Fruit fly (Drosophila melanogaster) whole organism, embryonic: ENCODE results near the gene UQCR-C1.

Experiments used
- Atf6 ChIP-seq: fragments of 200-800 bp; sonication (Bioruptor generic); IDR thresholded peaks from 2 replicates; pipeline ENCODE4 v1.3.6; 2022; ENCODE audit warnings: missing biosample characterization, missing genetic modification characterization
- Awh ChIP-seq: fragments of 200-800 bp; sonication (Bioruptor generic); IDR thresholded peaks from 2 replicates; pipeline ENCODE4, ENCODE4 v1.3.6; 2022; ENCODE audit warnings: missing biosample characterization, missing genetic modification characterization
- Bdp1 ChIP-seq: fragments of 200-800 bp; sonication (Bioruptor generic); optimal IDR thresholded peaks from 3 replicates; lab custom pipeline; 2016; ENCODE audit warnings: missing biosample characterization, missing genetic modification characterization
- Blimp-1 ChIP-seq: fragments of 200-800 bp; sonication (Bioruptor generic); optimal IDR thresholded peaks from 3 replicates; lab custom pipeline; 2018; ENCODE audit warnings: missing biosample characterization, missing genetic modification characterization, mild to moderate bottlenecking, moderate library complexity, missing genetic modification reagents
- CG10267 ChIP-seq: fragments of 200-800 bp; sonication (Bioruptor generic); optimal IDR thresholded peaks from 2 replicates; lab custom pipeline; 2018; ENCODE audit warnings: missing biosample characterization, mild to moderate bottlenecking, missing genetic modification characterization, moderate library complexity
- CG10274 ChIP-seq: fragments of 200-800 bp; sonication (Bioruptor generic); optimal IDR thresholded peaks from 3 replicates; lab custom pipeline; 2017; ENCODE audit warnings: missing biosample characterization, mild to moderate bottlenecking, missing genetic modification characterization
- CG10543 ChIP-seq: fragments of 200-800 bp; sonication (Bioruptor generic); optimal IDR thresholded peaks from 3 replicates; lab custom pipeline; 2017; ENCODE audit warnings: missing biosample characterization, mild to moderate bottlenecking, missing genetic modification characterization, moderate library complexity
- CG10959 ChIP-seq: fragments of 200-800 bp; sonication (Bioruptor generic); IDR thresholded peaks from 2 replicates; pipeline ENCODE4 v1.3.6; 2022; ENCODE audit warnings: missing biosample characterization, missing genetic modification characterization
- CG11093 ChIP-seq: fragments of 200-800 bp; sonication (Bioruptor generic); IDR thresholded peaks from 3 replicates; pipeline ENCODE4 v1.3.6; 2022; ENCODE audit warnings: missing biosample characterization, missing genetic modification characterization
- CG11247 ChIP-seq: fragments of 200-800 bp; sonication (Bioruptor generic); IDR thresholded peaks from 2 replicates; pipeline ENCODE4 v1.3.6; 2022; ENCODE audit warnings: missing biosample characterization, missing genetic modification characterization
- CG11398 ChIP-seq: fragments of 200-800 bp; sonication (Bioruptor generic); optimal IDR thresholded peaks from 2 replicates; lab custom pipeline; 2016; ENCODE audit warnings: missing biosample characterization, missing genetic modification characterization
- CG12155 ChIP-seq: fragments of 200-800 bp; sonication (Bioruptor generic); optimal IDR thresholded peaks from 3 replicates; lab custom pipeline; 2016; ENCODE audit warnings: missing biosample characterization, missing genetic modification characterization
- CG12236 ChIP-seq: fragments of 200-800 bp; sonication (Bioruptor generic); optimal IDR thresholded peaks from 2 replicates; lab custom pipeline; 2016; ENCODE audit warnings: missing biosample characterization, missing genetic modification characterization
- CG1233 ChIP-seq: fragments of 200-800 bp; sonication (Bioruptor generic); optimal IDR thresholded peaks from 4 replicates; lab custom pipeline; 2018; ENCODE audit warnings: missing biosample characterization, mild to moderate bottlenecking, missing genetic modification characterization
- CG12659 ChIP-seq: fragments of 200-800 bp; sonication (Bioruptor generic); optimal IDR thresholded peaks from 3 replicates; lab custom pipeline; 2017; ENCODE audit warnings: mild to moderate bottlenecking, missing biosample characterization, missing genetic modification reagents, missing genetic modification characterization
- CG14667 ChIP-seq: fragments of 200-800 bp; sonication (Bioruptor generic); IDR thresholded peaks from 2 replicates; pipeline ENCODE4 v1.3.6; 2022; ENCODE audit warnings: missing biosample characterization, missing genetic modification characterization
- CG15514 ChIP-seq: fragments of 200-800 bp; sonication (Bioruptor generic); optimal IDR thresholded peaks from 3 replicates; lab custom pipeline; 2017; ENCODE audit warnings: missing biosample characterization, missing genetic modification characterization, mild to moderate bottlenecking, moderate library complexity, missing genetic modification reagents
- CG16815 ChIP-seq: fragments of 200-800 bp; sonication (Bioruptor generic); optimal IDR thresholded peaks from 3 replicates; lab custom pipeline; 2017; ENCODE audit warnings: missing biosample characterization, mild to moderate bottlenecking, missing genetic modification characterization
- CG17361 ChIP-seq: fragments of 200-800 bp; sonication (Bioruptor generic); IDR thresholded peaks from 3 replicates; pipeline ENCODE4 v1.3.6; 2022; ENCODE audit warnings: missing biosample characterization, missing genetic modification characterization
- CG1792 ChIP-seq: fragments of 200-800 bp; sonication (Bioruptor generic); optimal IDR thresholded peaks from 2 replicates; lab custom pipeline; 2016; ENCODE audit warnings: missing biosample characterization, missing genetic modification characterization
- CG2199 ChIP-seq: fragments of 200-800 bp; sonication (Bioruptor generic); IDR thresholded peaks from 3 replicates; pipeline ENCODE4 v1.3.6; 2022; ENCODE audit warnings: missing biosample characterization, missing genetic modification characterization
- CG31388 ChIP-seq: fragments of 200-800 bp; sonication (Bioruptor generic); optimal IDR thresholded peaks from 2 replicates; lab custom pipeline; 2016; ENCODE audit warnings: missing biosample characterization, missing genetic modification characterization
- CG5180 ChIP-seq: fragments of 200-800 bp; sonication (Bioruptor generic); optimal IDR thresholded peaks from 3 replicates; lab custom pipeline; 2017; ENCODE audit warnings: missing biosample characterization, missing genetic modification characterization, mild to moderate bottlenecking, moderate library complexity, missing genetic modification reagents
- CG8290 ChIP-seq, 3 experiments: fragments of 200-800 bp; sonication (Bioruptor generic); optimal IDR thresholded peaks; 2 replicates each; lab custom pipeline; 2016 to 2019; ENCODE audit warnings: missing biosample characterization in 3 of 3, missing genetic modification characterization in 3 of 3, mild to moderate bottlenecking in 2 of 3, moderate library complexity in 1 of 3
- Chrac-16 ChIP-seq: fragments of 200-800 bp; sonication (Bioruptor generic); optimal IDR thresholded peaks from 3 replicates; lab custom pipeline; 2016; ENCODE audit warnings: missing biosample characterization, missing genetic modification characterization
- D19A ChIP-seq: fragments of 200-800 bp; optimal IDR thresholded peaks from 3 replicates; lab custom pipeline; 2019; ENCODE audit warnings: missing biosample characterization, mild to moderate bottlenecking, missing genetic modification characterization, moderate library complexity
- Dek ChIP-seq: fragments of 200-800 bp; sonication (Bioruptor generic); optimal IDR thresholded peaks from 3 replicates; lab custom pipeline; 2019; ENCODE audit warnings: missing biosample characterization, mild to moderate bottlenecking, missing genetic modification characterization, moderate library complexity
- Dip2 ChIP-seq: fragments of 200-800 bp; sonication (Bioruptor generic); IDR thresholded peaks from 2 replicates; pipeline ENCODE4 v1.3.6; 2022; ENCODE audit warnings: missing biosample characterization, missing genetic modification characterization
- Fer3 ChIP-seq: fragments of 200-800 bp; sonication (Bioruptor generic); optimal IDR thresholded peaks from 2 replicates; lab custom pipeline; 2018; ENCODE audit warnings: missing biosample characterization, mild to moderate bottlenecking, missing genetic modification characterization, moderate library complexity
- Myb ChIP-seq: fragments of 200-800 bp; sonication (Bioruptor generic); optimal IDR thresholded peaks from 2 replicates; lab custom pipeline; 2016; ENCODE audit warnings: missing biosample characterization, missing genetic modification characterization
- NfI ChIP-seq: fragments of 200-800 bp; sonication (Bioruptor generic); optimal IDR thresholded peaks from 3 replicates; lab custom pipeline; 2018; ENCODE audit warnings: missing biosample characterization, mild to moderate bottlenecking, missing genetic modification characterization, moderate library complexity
- Oli ChIP-seq: fragments of 200-800 bp; sonication (Bioruptor generic); optimal IDR thresholded peaks from 2 replicates; lab custom pipeline; 2018; ENCODE audit warnings: missing biosample characterization, mild to moderate bottlenecking, missing genetic modification characterization, moderate library complexity
- Poxn ChIP-seq: fragments of 200-800 bp; sonication (Bioruptor generic); IDR thresholded peaks from 2 replicates; pipeline ENCODE4 v1.3.6; 2022; ENCODE audit warnings: missing biosample characterization, missing genetic modification characterization
- Xrp1 ChIP-seq: fragments of 200-800 bp; sonication (Bioruptor generic); IDR thresholded peaks from 2 replicates; pipeline ENCODE4 v1.3.6; 2022; ENCODE audit warnings: missing biosample characterization, missing genetic modification characterization
- YL-1 ChIP-seq: fragments of 200-800 bp; sonication (Bioruptor generic); optimal IDR thresholded peaks from 3 replicates; lab custom pipeline; 2017; ENCODE audit warnings: missing biosample characterization, mild to moderate bottlenecking, missing genetic modification characterization
- ab ChIP-seq: fragments of 200-800 bp; sonication (Bioruptor generic); optimal IDR thresholded peaks from 2 replicates; lab custom pipeline; 2016; ENCODE audit warnings: missing biosample characterization, missing genetic modification characterization
- bsh ChIP-seq, 2 experiments: fragments of 200-800 bp; sonication (Bioruptor generic); optimal IDR thresholded peaks; 2 replicates each; lab custom pipeline; 2017 to 2018; ENCODE audit warnings: mild to moderate bottlenecking in 2 of 2, missing biosample characterization in 2 of 2, missing genetic modification characterization in 2 of 2, moderate library complexity in 1 of 2
- cas ChIP-seq: fragments of 200-800 bp; sonication (Bioruptor generic); IDR thresholded peaks from 2 replicates; pipeline ENCODE4 v1.3.6; 2022; ENCODE audit warnings: missing biosample characterization, missing genetic modification characterization
- caup ChIP-seq: fragments of 200-800 bp; sonication (Bioruptor generic); optimal IDR thresholded peaks from 3 replicates; lab custom pipeline; 2017; ENCODE audit warnings: missing biosample characterization, mild to moderate bottlenecking, missing genetic modification characterization, moderate library complexity; ENCODE audit not compliant: severe bottlenecking
- crol ChIP-seq: fragments of 200-800 bp; sonication (Bioruptor generic); IDR thresholded peaks from 2 replicates; pipeline ENCODE4 v1.3.6; 2022; ENCODE audit warnings: missing biosample characterization, missing genetic modification characterization
- dpn ChIP-seq, 2 experiments: fragments of 200-800 bp; sonication (Bioruptor generic); optimal IDR thresholded peaks; 3 replicates each; lab custom pipeline; 2016; ENCODE audit warnings: missing biosample characterization in 2 of 2, missing genetic modification characterization in 2 of 2
- fd64A ChIP-seq: fragments of 200-800 bp; sonication (Bioruptor generic); optimal IDR thresholded peaks from 3 replicates; lab custom pipeline; 2018; ENCODE audit warnings: missing biosample characterization, mild to moderate bottlenecking, missing genetic modification characterization
- gem ChIP-seq: fragments of 200-800 bp; sonication (Bioruptor generic); optimal IDR thresholded peaks from 2 replicates; lab custom pipeline; 2019; ENCODE audit warnings: missing biosample characterization, mild to moderate bottlenecking, missing genetic modification characterization, moderate library complexity
- ham ChIP-seq: fragments of 200-800 bp; sonication (Bioruptor generic); IDR thresholded peaks from 2 replicates; pipeline ENCODE4 v1.3.6; 2022; ENCODE audit warnings: missing biosample characterization, missing genetic modification characterization
- kah ChIP-seq: fragments of 200-800 bp; sonication (Bioruptor generic); optimal IDR thresholded peaks from 2 replicates; lab custom pipeline; 2018; ENCODE audit warnings: missing biosample characterization, mild to moderate bottlenecking, missing genetic modification characterization
- lola ChIP-seq, 3 experiments: fragments of >200 bp in 2 of 3; fragments of 200-800 bp in 1 of 3; sonication (Bioruptor generic) in 1 of 3; optimal IDR thresholded peaks; 2 replicates each; lab custom pipeline; 2017 to 2019; ENCODE audit warnings: missing biosample characterization in 3 of 3, missing genetic modification characterization in 3 of 3, mild to moderate bottlenecking in 1 of 3, moderate library complexity in 1 of 3
- nom ChIP-seq: fragments of 200-800 bp; sonication (Bioruptor generic); optimal IDR thresholded peaks from 2 replicates; lab custom pipeline; 2017; ENCODE audit warnings: missing biosample characterization, missing genetic modification characterization, mild to moderate bottlenecking, moderate library complexity, missing genetic modification reagents
- shn ChIP-seq: fragments of 200-800 bp; sonication (Bioruptor generic); optimal IDR thresholded peaks from 3 replicates; lab custom pipeline; 2016; ENCODE audit warnings: missing biosample characterization, missing genetic modification characterization
- sima ChIP-seq: fragments of 200-800 bp; sonication (Bioruptor generic); optimal IDR thresholded peaks from 2 replicates; lab custom pipeline; 2016; ENCODE audit warnings: missing biosample characterization, missing genetic modification characterization
- wor ChIP-seq: fragments of 200-800 bp; sonication (Bioruptor generic); IDR thresholded peaks from 2 replicates; pipeline ENCODE4 v1.3.6; 2022; ENCODE audit warnings: missing biosample characterization, missing genetic modification characterization

UQCR-C1 gene

DNA sequence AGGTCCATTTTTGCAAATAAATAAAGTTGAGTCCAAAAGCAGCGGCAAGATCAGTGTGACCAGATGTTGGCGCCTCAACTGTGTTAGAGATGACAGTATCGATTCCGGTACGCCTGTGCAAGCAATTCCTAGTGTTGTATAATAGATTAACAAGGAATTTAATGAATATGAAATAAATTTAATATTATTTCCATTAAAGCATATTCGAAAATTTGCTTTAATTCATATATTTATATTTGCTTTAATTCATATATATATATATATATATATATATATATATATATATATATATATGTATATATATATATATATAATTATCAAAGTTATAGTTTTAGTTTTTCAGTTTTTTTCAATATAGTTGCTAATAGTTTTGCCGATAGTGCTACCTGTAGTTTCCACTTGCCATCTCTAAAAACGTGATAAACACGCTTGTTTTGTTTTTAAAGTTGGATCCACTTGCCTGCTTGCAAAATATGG is 8.3 kb downstream of the UQCR-C1 start, which contains the start of the genes Nup93-2 and CG3817 (continued):
- no peak for TF ChIP-seq CG12236 (GFP tag; lab: Kevin White, UChicago)
- no peak for TF ChIP-seq kah (GFP tag; lab: Kevin White, UChicago)
- no peak for TF ChIP-seq CG10543 (GFP tag; lab: Kevin White, UChicago)
- peak; percentile 89 for TF ChIP-seq gem
- TF ChIP-seq dpn (GFP tag; optimal IDR thresholded peaks at IDR 0.05; lab: Kevin White, UChicago): peak; percentile 47 to 68
- no peak for TF ChIP-seq crol (GFP tag; lab: Robert Waterston, UW)
- peak; percentile 64; the same call in 1 of the 3 replicates for TF ChIP-seq CG11093 (GFP tag; lab: Robert Waterston, UW)
- TF ChIP-seq Bdp1 (GFP tag; lab: Kevin White, UChicago): no peak
- TF ChIP-seq CG17361 (GFP tag; lab: Robert Waterston, UW): peak; percentile 89
- TF ChIP-seq CG16815 (GFP tag; lab: Kevin White, UChicago): peak; percentile 20
- TF ChIP-seq wor: no peak
- TF ChIP-seq lola (GFP tag; optimal IDR thresholded peaks at IDR 0.05; lab: Kevin White, UChicago): no peak
- no peak for TF ChIP-seq CG14667 (GFP tag; lab: Robert Waterston, UW)
- no peak for TF ChIP-seq CG10959 (GFP tag; lab: Robert Waterston, UW)
- no peak for TF ChIP-seq Dip2
- TF ChIP-seq Myb (GFP tag; lab: Kevin White, UChicago): no peak
- TF ChIP-seq CG31388: no peak
- TF ChIP-seq CG10274 (GFP tag; lab: Kevin White, UChicago): no peak
- peak; percentile 16 for TF ChIP-seq Chrac-16 (GFP tag; lab: Kevin White, UChicago)
- no peak for TF ChIP-seq D19A
- TF ChIP-seq cas (GFP tag; lab: Robert Waterston, UW): peak; percentile 54; the same call in 1 of the 2 replicates
- no peak for TF ChIP-seq CG1792 (GFP tag; lab: Kevin White, UChicago)
- TF ChIP-seq shn: no peak
- peak; percentile 21 for TF ChIP-seq Blimp-1
- no peak for TF ChIP-seq ham (GFP tag; lab: Robert Waterston, UW)
- TF ChIP-seq bsh (GFP tag; optimal IDR thresholded peaks at IDR 0.05; lab: Kevin White, UChicago): peak in 1 of 2 experiments; percentile 43
- TF ChIP-seq CG12155 (GFP tag; lab: Kevin White, UChicago): no peak
- TF ChIP-seq CG8290 (GFP tag; optimal IDR thresholded peaks at IDR 0.05; lab: Kevin White, UChicago): peak; percentile 88
- peak in 1 of 2 experiments; percentile 49 for TF ChIP-seq CG8290 (tag; optimal IDR thresholded peaks at IDR 0.05; lab: Kevin White, UChicago)
- peak; percentile 36 for TF ChIP-seq CG12659 (GFP tag; lab: Kevin White, UChicago)
- TF ChIP-seq CG11398 (GFP tag; lab: Kevin White, UChicago): no peak
- TF ChIP-seq Awh: no peak
- TF ChIP-seq caup (GFP tag; lab: Kevin White, UChicago): peak; percentile 40
- TF ChIP-seq ab (GFP tag; lab: Kevin White, UChicago): no peak
- TF ChIP-seq Oli (tag; lab: Kevin White, UChicago): no peak
- TF ChIP-seq nom (GFP tag; lab: Kevin White, UChicago): no peak
- peak; percentile 70 for TF ChIP-seq Dek (tag; lab: Kevin White, UChicago)
- no peak for TF ChIP-seq Poxn (GFP tag; lab: Robert Waterston, UW)
- TF ChIP-seq Xrp1 (GFP tag; lab: Robert Waterston, UW): peak; percentile 41; the same call in 1 of the 2 replicates
- TF ChIP-seq CG15514 (GFP tag; lab: Kevin White, UChicago): peak; percentile 28
- TF ChIP-seq fd64A: no peak
- TF ChIP-seq sima: no peak
- peak; percentile 28 for TF ChIP-seq Fer3 (tag; lab: Kevin White, UChicago)
- peak; percentile 54 for TF ChIP-seq CG1233 (GFP tag; lab: Kevin White, UChicago)
- TF ChIP-seq YL-1: no peak
- TF ChIP-seq Atf6 (GFP tag; lab: Robert Waterston, UW): no peak
- peak; percentile 86 for TF ChIP-seq CG10267 (tag; lab: Kevin White, UChicago)
- peak; percentile 71 for TF ChIP-seq NfI
- TF ChIP-seq CG11247: peak; percentile 25; the same call in 1 of the 2 replicates
- TF ChIP-seq CG5180 (GFP tag; lab: Kevin White, UChicago): peak; percentile 15
- no peak for TF ChIP-seq CG2199 (GFP tag; lab: Robert Waterston, UW)
